Fruit fly (Drosophila melanogaster): ENCODE data around the gene CG9920.
A peak's percentile ranks its signal among the peaks of the same experiment; 100 is the strongest.

Gene CG9920

DNA sequence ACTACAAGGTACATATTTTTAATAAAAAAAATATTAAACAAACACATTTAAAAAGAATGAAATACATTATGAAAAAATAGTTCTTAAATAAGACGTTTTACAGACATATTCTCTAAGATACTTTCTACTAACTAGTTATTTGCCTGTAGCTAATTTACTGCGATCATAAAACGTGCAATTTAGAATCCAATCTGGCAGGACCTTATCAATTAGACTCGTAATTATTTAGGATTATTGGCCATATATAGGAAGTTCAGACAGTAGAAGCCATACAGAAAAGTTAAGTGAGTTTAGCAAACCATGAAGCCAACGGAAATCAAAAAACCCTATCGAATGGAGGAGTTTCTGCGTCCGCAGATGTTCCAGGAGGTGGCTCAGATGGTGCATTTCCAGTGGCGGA, 11.3 kb upstream of the CG9920 start, which contains the start of gene Or88a:
Gene Or88a (plus strand): TSS at position 301 of the 400 bp plus-strand sequence.
- TF ChIP-seq dsx (GFP tag; optimal IDR thresholded peaks at IDR 0.05; ENCODE audit: poor library complexity, severe bottlenecking), result no peak

DNA sequence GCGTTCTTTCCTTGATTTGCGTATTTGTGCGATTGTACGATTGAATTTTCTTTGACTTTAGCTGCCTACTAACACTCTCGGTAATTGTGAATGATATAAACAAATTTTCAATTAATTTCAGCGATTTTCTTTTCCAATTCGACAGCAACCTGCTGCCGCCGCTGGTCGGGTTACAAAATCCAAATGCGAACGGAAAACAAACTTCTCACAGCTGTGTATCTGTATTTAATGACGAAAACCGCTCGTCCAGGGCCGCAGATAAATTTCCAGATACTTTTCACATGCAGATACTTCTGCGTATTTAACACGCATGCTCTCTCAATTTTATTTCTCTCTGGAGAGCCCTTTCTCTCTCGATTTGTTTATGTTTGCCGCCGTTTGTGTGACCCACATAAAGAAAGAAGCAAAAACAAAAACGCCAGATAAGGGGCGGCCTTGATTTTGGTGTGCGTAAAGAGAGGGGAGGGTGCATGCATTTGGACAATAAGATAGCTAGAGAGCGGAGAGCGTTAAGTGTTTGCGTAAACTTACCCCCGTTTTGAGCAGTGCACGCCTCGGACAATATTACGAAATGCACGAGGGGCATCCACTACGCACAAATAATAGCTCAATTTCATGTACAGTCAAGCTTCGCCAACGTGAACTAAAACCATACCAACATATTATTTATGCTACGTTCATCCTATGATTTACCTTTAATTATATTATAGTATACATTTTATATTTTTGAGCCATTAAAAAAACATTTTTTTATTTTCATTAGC, 10.5 kb upstream of the CG9920 start, which contains the start of gene CG12402:
Gene CG12402 (minus strand): TSS at position 164 of the 764 bp plus-strand sequence.
- TF ChIP-seq fkh (GFP tag; optimal IDR thresholded peaks at IDR 0.05) (peak; percentile 94), Hr38 (GFP tag; optimal IDR thresholded peaks at IDR 0.05) (no peak), fd59A (GFP tag; optimal IDR thresholded peaks at IDR 0.05) (peak; percentile 18), CG11762 (GFP tag; optimal IDR thresholded peaks at IDR 0.05; ENCODE audit: insufficient read depth) (no peak), achi (GFP tag; optimal IDR thresholded peaks at IDR 0.05) (peak; percentile 34), Smox (GFP tag; optimal IDR thresholded peaks at IDR 0.05) (no peak), Ets21C (GFP tag; optimal IDR thresholded peaks at IDR 0.05) (no peak), CG3919 (GFP tag; optimal IDR thresholded peaks at IDR 0.05) (peak; percentile 60), eg (GFP tag; IDR thresholded peaks at IDR 0.05) (peak; percentile 69), esn (GFP tag; optimal IDR thresholded peaks at IDR 0.05) (no peak), Eip93F (GFP tag; optimal IDR thresholded peaks at IDR 0.05) (no peak), cyc (GFP tag; optimal IDR thresholded peaks at IDR 0.05) (no peak), CG6792 (GFP tag; optimal IDR thresholded peaks at IDR 0.05) (peak; percentile 49), CG32006 (GFP tag; optimal IDR thresholded peaks at IDR 0.05) (peak; percentile 35), dac (GFP tag; optimal IDR thresholded peaks at IDR 0.05) (peak; percentile 35), CG6163 (GFP tag; IDR thresholded peaks at IDR 0.05) (peak; percentile 57; the same call in 1 of the 3 replicates), Lpt (GFP tag; optimal IDR thresholded peaks at IDR 0.05) (peak; percentile 14), CG34406 (GFP tag; optimal IDR thresholded peaks at IDR 0.05) (peak; percentile 17), CG3032 (tag; optimal IDR thresholded peaks at IDR 0.05) (no peak), CG6808 (GFP tag; optimal IDR thresholded peaks at IDR 0.05) (peak; percentile 30), CG6276 (GFP tag; optimal IDR thresholded peaks at IDR 0.05) (peak; percentile 43), CG16779 (tag; optimal IDR thresholded peaks at IDR 0.05) (peak; percentile 11), Blimp-1 (GFP tag; optimal IDR thresholded peaks at IDR 0.05) (no peak), spab (GFP tag; optimal IDR thresholded peaks at IDR 0.05) (peak; percentile 24), acj6 (GFP tag; optimal IDR thresholded peaks at IDR 0.05) (peak; percentile 19), CG7368 (GFP tag; optimal IDR thresholded peaks at IDR 0.05) (peak; percentile 23), CG6854 (GFP tag; optimal IDR thresholded peaks at IDR 0.05) (no peak), OdsH (GFP tag; optimal IDR thresholded peaks at IDR 0.05) (peak; percentile 6), fd85E (GFP tag; optimal IDR thresholded peaks at IDR 0.05) (no peak), Hr4 (GFP tag; optimal IDR thresholded peaks at IDR 0.05) (peak; percentile 14), CG8632 (GFP tag; optimal IDR thresholded peaks at IDR 0.05) (peak; percentile 38), CG4318 (GFP tag; optimal IDR thresholded peaks at IDR 0.05) (no peak), CG9139 (GFP tag; optimal IDR thresholded peaks at IDR 0.05) (no peak), Sox102F (GFP tag; optimal IDR thresholded peaks at IDR 0.05) (peak; percentile 26), Gug (GFP tag; IDR thresholded peaks at IDR 0.05) (peak; percentile 50), Eip78C (GFP tag) (peak; percentile 88), topi (GFP tag; optimal IDR thresholded peaks at IDR 0.05) (no peak), CG10631 (GFP tag; optimal IDR thresholded peaks at IDR 0.05) (peak; percentile 37), dsx (GFP tag; optimal IDR thresholded peaks at IDR 0.05; ENCODE audit: poor library complexity, severe bottlenecking) (no peak), CG8319 (GFP tag; optimal IDR thresholded peaks at IDR 0.05) (no peak), ss (GFP tag; optimal IDR thresholded peaks at IDR 0.05) (peak in 1 of 2 experiments; percentile 35), CG15336 (GFP tag; IDR thresholded peaks at IDR 0.05) (peak; percentile 60; the same call in 1 of the 2 replicates), net (GFP tag; optimal IDR thresholded peaks at IDR 0.05) (peak; percentile 45), CG11902 (GFP tag; optimal IDR thresholded peaks at IDR 0.05) (no peak), CG8119 (GFP tag; IDR thresholded peaks at IDR 0.05) (peak; percentile 53), Sox15 (GFP tag; optimal IDR thresholded peaks at IDR 0.05) (no peak), CG11294 (GFP tag; IDR thresholded peaks at IDR 0.05) (peak; percentile 51), vri (GFP tag; optimal IDR thresholded peaks at IDR 0.05) (peak; percentile 64)

Measured in whole organism, prepupa.